Fruit fly (Drosophila melanogaster) whole organism, embryonic: Measurements from ENCODE around the gene CG8673.
A peak's percentile ranks its signal among the peaks of the same experiment; 100 is the strongest.

Experiments
- Aef1 ChIP-seq: fragments of 200-800 bp; sonication (Bioruptor generic); IDR thresholded peaks from 3 replicates; pipeline ENCODE4 v1.3.6; 2022; ENCODE audit warnings: missing biosample characterization, missing genetic modification characterization
- CG11085 ChIP-seq: fragments of 200-800 bp; sonication (Bioruptor generic); IDR thresholded peaks from 2 replicates; pipeline ENCODE4 v1.3.6; 2022; ENCODE audit warnings: missing biosample characterization, missing genetic modification characterization
- CG14667 ChIP-seq: fragments of 200-800 bp; sonication (Bioruptor generic); IDR thresholded peaks from 2 replicates; pipeline ENCODE4 v1.3.6; 2022; ENCODE audit warnings: missing biosample characterization, missing genetic modification characterization
- CG17568 ChIP-seq: fragments of 200-800 bp; sonication (Bioruptor generic); optimal IDR thresholded peaks from 2 replicates; lab custom pipeline; 2018; ENCODE audit warnings: missing biosample characterization, mild to moderate bottlenecking, missing genetic modification characterization, moderate library complexity
- CG2199 ChIP-seq: fragments of 200-800 bp; sonication (Bioruptor generic); IDR thresholded peaks from 3 replicates; pipeline ENCODE4 v1.3.6; 2022; ENCODE audit warnings: missing biosample characterization, missing genetic modification characterization
- CG43689 ChIP-seq: fragments of 200-800 bp; sonication (Bioruptor generic); IDR thresholded peaks from 2 replicates; pipeline ENCODE4 v1.3.6; 2022; ENCODE audit warnings: missing biosample characterization, missing genetic modification characterization
- CG7271 ChIP-seq: fragments of 200-800 bp; sonication (Bioruptor generic); optimal IDR thresholded peaks from 2 replicates; lab custom pipeline; 2018; ENCODE audit warnings: missing biosample characterization, mild to moderate bottlenecking, missing genetic modification characterization, moderate library complexity
- CG7745 ChIP-seq: fragments of 200-800 bp; sonication (Bioruptor generic); optimal IDR thresholded peaks from 2 replicates; lab custom pipeline; 2018; ENCODE audit warnings: missing biosample characterization, mild to moderate bottlenecking, missing genetic modification characterization, moderate library complexity
- CG7987 ChIP-seq: fragments of 200-800 bp; sonication (Bioruptor generic); optimal IDR thresholded peaks from 2 replicates; lab custom pipeline; 2018; ENCODE audit warnings: missing biosample characterization, mild to moderate bottlenecking, missing genetic modification characterization, moderate library complexity
- CG8290 ChIP-seq, 3 experiments: fragments of 200-800 bp; sonication (Bioruptor generic); optimal IDR thresholded peaks; 2 replicates each; lab custom pipeline; 2016 to 2019; ENCODE audit warnings: missing biosample characterization in 3 of 3, missing genetic modification characterization in 3 of 3, mild to moderate bottlenecking in 2 of 3, moderate library complexity in 1 of 3
- ERR ChIP-seq: fragments of 200-800 bp; sonication (Bioruptor generic); optimal IDR thresholded peaks from 2 replicates; lab custom pipeline; 2016; ENCODE audit warnings: missing biosample characterization, missing genetic modification characterization
- Ets97D ChIP-seq: fragments of 200-800 bp; sonication (Bioruptor generic); optimal IDR thresholded peaks from 3 replicates; lab custom pipeline; 2016; ENCODE audit warnings: missing biosample characterization, missing genetic modification characterization
- H15 ChIP-seq: fragments of 200-800 bp; sonication (Bioruptor generic); IDR thresholded peaks from 3 replicates; pipeline ENCODE4 v1.3.6; 2022; ENCODE audit warnings: missing biosample characterization, missing genetic modification characterization
- H2.0 ChIP-seq: fragments of 200-800 bp; sonication (Bioruptor generic); IDR thresholded peaks from 2 replicates; pipeline ENCODE4 v1.3.6; 2022; ENCODE audit warnings: missing biosample characterization, missing genetic modification characterization
- Hand ChIP-seq: fragments of 200-800 bp; sonication (Bioruptor generic); optimal IDR thresholded peaks from 2 replicates; lab custom pipeline; 2017; ENCODE audit warnings: mild to moderate bottlenecking, missing biosample characterization, missing genetic modification reagents, missing genetic modification characterization
- Hr78 ChIP-seq, 2 experiments: fragments of 200-800 bp in 1 of 2; fragments of >200 bp in 1 of 2; sonication (Bioruptor generic) in 1 of 2; optimal IDR thresholded peaks; 2 replicates each; lab custom pipeline; 2017 to 2019; ENCODE audit warnings: missing biosample characterization in 2 of 2, missing genetic modification characterization in 2 of 2, mild to moderate bottlenecking in 1 of 2, moderate library complexity in 1 of 2
- Nf-YA ChIP-seq: fragments of 200-800 bp; sonication (Bioruptor generic); IDR thresholded peaks from 2 replicates; pipeline ENCODE4 v1.3.6; 2022; ENCODE audit warnings: missing biosample characterization, missing genetic modification characterization
- Tbp ChIP-seq: fragments of >200 bp; optimal IDR thresholded peaks from 2 replicates; lab custom pipeline; 2018; ENCODE audit warnings: missing biosample characterization, missing genetic modification characterization
- abd-A ChIP-seq: fragments of 200-800 bp; sonication (Bioruptor generic); optimal IDR thresholded peaks from 3 replicates; lab custom pipeline; 2019; ENCODE audit warnings: missing biosample characterization, mild to moderate bottlenecking, missing genetic modification characterization, moderate library complexity
- bbx ChIP-seq: fragments of 200-800 bp; sonication (Bioruptor generic); IDR thresholded peaks from 2 replicates; pipeline ENCODE4 v1.3.6; 2022; ENCODE audit warnings: missing biosample characterization, missing genetic modification characterization; ENCODE audit not compliant: partially characterized antibody
- bigmax ChIP-seq: fragments of 200-800 bp; sonication (Bioruptor generic); optimal IDR thresholded peaks from 2 replicates; lab custom pipeline; 2018; ENCODE audit warnings: missing biosample characterization, mild to moderate bottlenecking, missing genetic modification characterization
- bsh ChIP-seq, 2 experiments: fragments of 200-800 bp; sonication (Bioruptor generic); optimal IDR thresholded peaks; 2 replicates each; lab custom pipeline; 2017 to 2018; ENCODE audit warnings: mild to moderate bottlenecking in 2 of 2, missing biosample characterization in 2 of 2, missing genetic modification characterization in 2 of 2, moderate library complexity in 1 of 2
- caup ChIP-seq: fragments of 200-800 bp; sonication (Bioruptor generic); optimal IDR thresholded peaks from 3 replicates; lab custom pipeline; 2017; ENCODE audit warnings: missing biosample characterization, mild to moderate bottlenecking, missing genetic modification characterization, moderate library complexity; ENCODE audit not compliant: severe bottlenecking
- cwo ChIP-seq: fragments of 200-800 bp; sonication (Bioruptor generic); optimal IDR thresholded peaks from 3 replicates; lab custom pipeline; 2017; ENCODE audit warnings: missing biosample characterization, missing genetic modification characterization, mild to moderate bottlenecking, moderate library complexity, missing genetic modification reagents
- da ChIP-seq: fragments of 200-800 bp; sonication (Bioruptor generic); optimal IDR thresholded peaks from 2 replicates; lab custom pipeline; 2016; ENCODE audit warnings: missing biosample characterization, missing genetic modification characterization
- exex ChIP-seq: fragments of 200-800 bp; sonication (Bioruptor generic); optimal IDR thresholded peaks from 4 replicates; lab custom pipeline; 2018; ENCODE audit warnings: missing biosample characterization, mild to moderate bottlenecking, missing genetic modification characterization, moderate library complexity
- eyg ChIP-seq: fragments of 200-800 bp; sonication (Bioruptor generic); optimal IDR thresholded peaks from 3 replicates; lab custom pipeline; 2016; ENCODE audit warnings: missing biosample characterization, missing genetic modification characterization
- grn ChIP-seq: fragments of 200-800 bp; sonication (Bioruptor generic); optimal IDR thresholded peaks from 3 replicates; lab custom pipeline; 2017; ENCODE audit warnings: missing biosample characterization, missing genetic modification characterization
- h ChIP-seq: fragments of >200 bp; optimal IDR thresholded peaks from 2 replicates; lab custom pipeline; 2017
- hbn ChIP-seq: fragments of 200-800 bp; sonication (Bioruptor generic); IDR thresholded peaks from 2 replicates; pipeline ENCODE4 v1.3.6; 2022; ENCODE audit warnings: missing biosample characterization, missing genetic modification characterization; ENCODE audit not compliant: partially characterized antibody
- hkb ChIP-seq, 2 experiments: fragments of 200-800 bp in 1 of 2; fragments of >200 bp in 1 of 2; sonication (Bioruptor generic) in 1 of 2; IDR thresholded peaks in 1 of 2; optimal IDR thresholded peaks in 1 of 2; 2 replicates each; pipeline versions ENCODE4 v1.3.6 to Lab custom; 2017 to 2022; ENCODE audit warnings: missing biosample characterization in 1 of 2, missing genetic modification characterization in 1 of 2
- kni ChIP-seq: fragments of 200-800 bp; sonication (Bioruptor generic); optimal IDR thresholded peaks from 3 replicates; lab custom pipeline; 2017; ENCODE audit warnings: mild to moderate bottlenecking, missing biosample characterization, missing genetic modification reagents, missing genetic modification characterization
- knrl ChIP-seq: fragments of 200-800 bp; sonication (Bioruptor generic); IDR thresholded peaks from 3 replicates; pipeline ENCODE4 v1.3.6; 2022; ENCODE audit warnings: missing biosample characterization, missing genetic modification characterization; ENCODE audit not compliant: partially characterized antibody
- lola ChIP-seq, 3 experiments: fragments of >200 bp in 2 of 3; fragments of 200-800 bp in 1 of 3; sonication (Bioruptor generic) in 1 of 3; optimal IDR thresholded peaks; 2 replicates each; lab custom pipeline; 2017 to 2019; ENCODE audit warnings: missing biosample characterization in 3 of 3, missing genetic modification characterization in 3 of 3, mild to moderate bottlenecking in 1 of 3, moderate library complexity in 1 of 3
- p53 ChIP-seq: fragments of 200-800 bp; sonication (Bioruptor generic); optimal IDR thresholded peaks from 2 replicates; lab custom pipeline; 2016; ENCODE audit warnings: missing biosample characterization, missing genetic modification characterization
- phol ChIP-seq: fragments of 200-800 bp; sonication (Bioruptor generic); optimal IDR thresholded peaks from 3 replicates; lab custom pipeline; 2018; ENCODE audit warnings: missing biosample characterization, mild to moderate bottlenecking, missing genetic modification characterization, moderate library complexity
- pzg ChIP-seq: fragments of 200-800 bp; sonication (Bioruptor generic); optimal IDR thresholded peaks from 3 replicates; lab custom pipeline; 2018; ENCODE audit warnings: missing biosample characterization, mild to moderate bottlenecking, missing genetic modification characterization, moderate library complexity
- salm ChIP-seq: fragments of 200-800 bp; sonication (Bioruptor generic); optimal IDR thresholded peaks from 2 replicates; lab custom pipeline; 2018; ENCODE audit warnings: missing biosample characterization, mild to moderate bottlenecking, missing genetic modification characterization
- sens ChIP-seq: fragments of 200-800 bp; sonication (Bioruptor generic); peaks from one replicate; lab custom pipeline; 2016; ENCODE audit warnings: missing biosample characterization, missing genetic modification characterization
- slbo ChIP-seq: fragments of 200-800 bp; sonication (Bioruptor generic); IDR thresholded peaks from 2 replicates; pipeline ENCODE4 v1.3.6; 2022; ENCODE audit warnings: missing biosample characterization, missing genetic modification characterization
- sug ChIP-seq: fragments of 200-800 bp; optimal IDR thresholded peaks from 2 replicates; lab custom pipeline; 2019; ENCODE audit warnings: missing biosample characterization, mild to moderate bottlenecking, missing genetic modification characterization, moderate library complexity
- tup ChIP-seq: fragments of 200-800 bp; sonication (Bioruptor generic); optimal IDR thresholded peaks from 2 replicates; lab custom pipeline; 2016; ENCODE audit warnings: missing biosample characterization, mild to moderate bottlenecking, missing genetic modification characterization, moderate library complexity

Gene CG8673

dm6 chr2L:8104094-8104493 lies 20.0 kb upstream of the CG8673 start (continued):
- TF ChIP-seq Aef1 (GFP tag; lab: Robert Waterston, UW): peak; percentile 64; the same call in 2 of the 3 replicates
- no peak for TF ChIP-seq salm (tag; lab: Kevin White, UChicago)
- TF ChIP-seq h (lab: Kevin White, UChicago): no peak
- TF ChIP-seq, all 482 proteins: peak for 35

dm6 chr2L:8104706-8105105 lies 19.4 kb upstream of the CG8673 start:
- no peak for TF ChIP-seq bbx
- no peak for TF ChIP-seq da (GFP tag; lab: Kevin White, UChicago)
- TF ChIP-seq H15 (GFP tag; lab: Robert Waterston, UW): no peak
- peak; percentile 87 for TF ChIP-seq CG7987
- peak; percentile 74 for TF ChIP-seq cwo
- peak; percentile 28 for TF ChIP-seq exex (tag; lab: Kevin White, UChicago)
- peak; percentile 84 for TF ChIP-seq grn (GFP tag; lab: Kevin White, UChicago)
- TF ChIP-seq bsh (GFP tag; optimal IDR thresholded peaks at IDR 0.05; lab: Kevin White, UChicago): no peak
- TF ChIP-seq CG43689: no peak
- TF ChIP-seq CG8290 (GFP tag; optimal IDR thresholded peaks at IDR 0.05; lab: Kevin White, UChicago): no peak
- peak in 1 of 2 experiments; percentile 9 for TF ChIP-seq CG8290 (tag; optimal IDR thresholded peaks at IDR 0.05; lab: Kevin White, UChicago)
- TF ChIP-seq, all 482 proteins: peak for 5

- TF ChIP-seq tup (GFP tag; lab: Kevin White, UChicago): no peak
- TF ChIP-seq H2.0 (GFP tag; lab: Robert Waterston, UW): no peak
- TF ChIP-seq kni (GFP tag; lab: Kevin White, UChicago): no peak
- peak; percentile 50 for TF ChIP-seq CG7271 (tag; lab: Kevin White, UChicago)
- TF ChIP-seq knrl (GFP tag; lab: Robert Waterston, UW): no peak
- TF ChIP-seq phol (tag; lab: Kevin White, UChicago): peak; percentile 67
- TF ChIP-seq pzg (GFP tag; lab: Kevin White, UChicago): no peak
- peak; percentile 59 for TF ChIP-seq Ets97D (GFP tag; lab: Kevin White, UChicago)
- peak; percentile 54 for TF ChIP-seq sens
- TF ChIP-seq p53 (GFP tag; lab: Kevin White, UChicago): peak; percentile 29
- TF ChIP-seq CG2199 (GFP tag; lab: Robert Waterston, UW): peak; percentile 98
- TF ChIP-seq hkb (optimal IDR thresholded peaks at IDR 0.05; lab: Kevin White, UChicago): no peak
- TF ChIP-seq hkb (GFP tag; IDR thresholded peaks at IDR 0.05; lab: Robert Waterston, UW): 0 out of 2 replicates have a peak, but pooled peaks have one; percentile 18
- TF ChIP-seq CG14667 (GFP tag; lab: Robert Waterston, UW): no peak
- TF ChIP-seq CG8290 (GFP tag; optimal IDR thresholded peaks at IDR 0.05; lab: Kevin White, UChicago): no peak
- peak in 1 of 2 experiments; percentile 5 for TF ChIP-seq CG8290 (tag; optimal IDR thresholded peaks at IDR 0.05; lab: Kevin White, UChicago)
- TF ChIP-seq bigmax (GFP tag; lab: Kevin White, UChicago): peak; percentile 80
- TF ChIP-seq CG17568 (GFP tag; lab: Kevin White, UChicago): peak; percentile 16
- TF ChIP-seq, all 482 proteins: peak for 10
Observed at dm6 chr2L:8110549-8111438, 13.3 kb upstream of the CG8673 start.

dm6 chr2L:8116632-8117193 lies 7.4 kb upstream of the CG8673 start:
- TF ChIP-seq Tbp (GFP tag; lab: Kevin White, UChicago) (no peak), abd-A (tag; lab: Kevin White, UChicago) (no peak), lola (GFP tag; optimal IDR thresholded peaks at IDR 0.05; lab: Kevin White, UChicago) (no peak), ERR (no peak), Hand (no peak), slbo (GFP tag; lab: Robert Waterston, UW) (no peak), caup (no peak), Nf-YA (GFP tag; lab: Robert Waterston, UW) (no peak), sug (tag; lab: Kevin White, UChicago) (peak; percentile 55), eyg (no peak), CG7745 (tag; lab: Kevin White, UChicago) (no peak), CG43689 (no peak), CG11085 (GFP tag; lab: Robert Waterston, UW) (no peak), Hr78 (GFP tag; optimal IDR thresholded peaks at IDR 0.05; lab: Kevin White, UChicago) (no peak), hbn (GFP tag; lab: Robert Waterston, UW) (no peak)
